Fruit fly (Drosophila melanogaster): ENCODE results near the gene chas.

chas gene

DNA sequence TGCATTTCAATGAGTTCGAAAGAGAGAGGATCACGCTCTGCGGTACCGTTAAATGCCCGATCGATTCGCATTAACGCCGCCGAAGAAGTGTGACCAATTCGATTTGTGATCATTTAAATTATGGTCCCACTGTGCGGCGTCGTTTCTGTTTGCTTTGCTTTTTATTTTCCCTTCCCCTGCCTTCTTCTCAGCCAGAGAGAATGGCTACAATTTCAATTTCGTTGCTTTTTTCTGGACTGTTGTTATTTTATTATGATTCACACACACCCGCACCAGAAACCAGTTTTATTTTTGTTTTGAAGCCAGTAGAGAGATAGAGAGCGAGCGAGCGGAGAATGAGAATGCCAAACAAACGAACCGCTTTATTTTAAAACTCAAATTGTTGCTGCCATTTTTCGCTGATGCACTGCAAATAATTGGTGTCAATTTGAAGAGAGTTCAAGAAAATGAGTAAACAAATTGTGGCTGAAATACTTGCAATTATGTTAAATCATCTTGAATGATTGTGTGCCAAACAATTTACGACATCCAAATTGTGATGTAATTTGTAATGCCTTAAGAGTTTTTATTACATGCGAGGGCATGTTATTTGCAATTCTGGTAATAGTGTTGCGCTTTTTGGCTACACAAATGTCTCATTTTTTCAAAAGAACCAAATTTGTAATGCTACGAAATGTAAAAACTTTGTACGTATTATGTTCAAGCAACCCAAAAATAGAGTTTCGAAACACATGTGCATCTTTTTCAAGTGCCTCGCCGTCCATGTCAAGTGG is 44.2 kb upstream of the chas start (continued):
- peak; percentile 53 for TF ChIP-seq CG12391 (tag; optimal IDR thresholded peaks at IDR 0.05)
- TF ChIP-seq NC2α (GFP tag; optimal IDR thresholded peaks at IDR 0.05) = no peak
- no peak for TF ChIP-seq disco-r (GFP tag; optimal IDR thresholded peaks at IDR 0.05)
- TF ChIP-seq GATAe (GFP tag; conservative IDR thresholded peaks at IDR 0.05) = no peak
- no peak for TF ChIP-seq schlank (tag; optimal IDR thresholded peaks at IDR 0.05)
- TF ChIP-seq CG17829 (tag; optimal IDR thresholded peaks at IDR 0.05) = peak; percentile 40
- TF ChIP-seq CG18011 (GFP tag; optimal IDR thresholded peaks at IDR 0.05) = no peak
- TF ChIP-seq Rx (GFP tag; IDR thresholded peaks at IDR 0.05) = no peak
- no peak for TF ChIP-seq CG8359 (GFP tag; optimal IDR thresholded peaks at IDR 0.05; ENCODE audit: borderline replicate concordance)
- TF ChIP-seq MBD-R2 (GFP tag; IDR thresholded peaks at IDR 0.05) = no peak
- no peak for TF ChIP-seq Nf-YC (tag; optimal IDR thresholded peaks at IDR 0.05)
- TF ChIP-seq az2 (GFP tag; optimal IDR thresholded peaks at IDR 0.05) = peak; percentile 43
- TF ChIP-seq CG9727 (GFP tag; optimal IDR thresholded peaks at IDR 0.05) = peak; percentile 15
- no peak for TF ChIP-seq CG17568 (GFP tag; optimal IDR thresholded peaks at IDR 0.05)
- TF ChIP-seq ara (GFP tag; IDR thresholded peaks at IDR 0.05) = no peak
- no peak for TF ChIP-seq jumu (GFP tag; optimal IDR thresholded peaks at IDR 0.05)
- peak; percentile 49 for TF ChIP-seq Sox100B (GFP tag; optimal IDR thresholded peaks at IDR 0.05)
- TF ChIP-seq Gug (GFP tag; IDR thresholded peaks at IDR 0.05) = no peak
- TF ChIP-seq sug (tag; optimal IDR thresholded peaks at IDR 0.05) = no peak
- TF ChIP-seq CG6813 (GFP tag; optimal IDR thresholded peaks at IDR 0.05) = no peak
- TF ChIP-seq CG4730 (GFP tag; IDR thresholded peaks at IDR 0.05) = no peak
- 0 out of 3 replicates have a peak, but pooled peaks have one; percentile 52 for TF ChIP-seq CG34224 (GFP tag; IDR thresholded peaks at IDR 0.05; ENCODE audit: partially characterized antibody)
- TF ChIP-seq gsb (GFP tag; IDR thresholded peaks at IDR 0.05) = no peak
- no peak for TF ChIP-seq Hmx (GFP tag; optimal IDR thresholded peaks at IDR 0.05)
- no peak for TF ChIP-seq CG17612 (GFP tag; IDR thresholded peaks at IDR 0.05)
- no peak for TF ChIP-seq usp (GFP tag; optimal IDR thresholded peaks at IDR 0.05)
- TF ChIP-seq hb (GFP tag; IDR thresholded peaks at IDR 0.05; ENCODE audit: partially characterized antibody) = no peak
- TF ChIP-seq CG17186 (GFP tag; optimal IDR thresholded peaks at IDR 0.05) = no peak
- TF ChIP-seq onecut (GFP tag; IDR thresholded peaks at IDR 0.05) = no peak
- TF ChIP-seq chinmo (GFP tag; IDR thresholded peaks at IDR 0.05; ENCODE audit: partially characterized antibody) = no peak
- 0 out of 3 replicates have a peak, but pooled peaks have one; percentile 24 for TF ChIP-seq otp (GFP tag; IDR thresholded peaks at IDR 0.05)
- TF ChIP-seq CG18764 (GFP tag; optimal IDR thresholded peaks at IDR 0.05) = peak; percentile 29
- TF ChIP-seq pzg (GFP tag; optimal IDR thresholded peaks at IDR 0.05) = no peak
- no peak for TF ChIP-seq grn (GFP tag; optimal IDR thresholded peaks at IDR 0.05)
- TF ChIP-seq zen2 (GFP tag; IDR thresholded peaks at IDR 0.05; ENCODE audit: partially characterized antibody) = 0 out of 3 replicates have a peak, but pooled peaks have one; percentile 11
- no peak for TF ChIP-seq jigr1 (GFP tag; IDR thresholded peaks at IDR 0.05)
- TF ChIP-seq B-H2 (GFP tag; optimal IDR thresholded peaks at IDR 0.05) = no peak
- no peak for TF ChIP-seq Mrtf (GFP tag; IDR thresholded peaks at IDR 0.05)
- no peak for TF ChIP-seq MTF-1 (GFP tag; optimal IDR thresholded peaks at IDR 0.05; ENCODE audit: borderline replicate concordance)
- no peak for TF ChIP-seq CG13894 (tag; optimal IDR thresholded peaks at IDR 0.05)
- TF ChIP-seq Xrp1 (GFP tag; IDR thresholded peaks at IDR 0.05) = peak; percentile 42; the same call in 1 of the 2 replicates
- peak; percentile 60 for TF ChIP-seq nmo (GFP tag; optimal IDR thresholded peaks at IDR 0.05)
- TF ChIP-seq grau (tag; optimal IDR thresholded peaks at IDR 0.05) = peak; percentile 53
- TF ChIP-seq unpg (GFP tag; optimal IDR thresholded peaks at IDR 0.05) = peak; percentile 41
- TF ChIP-seq CG8089 (GFP tag; optimal IDR thresholded peaks at IDR 0.05) = peak; percentile 22
- no peak for TF ChIP-seq Usf (GFP tag; optimal IDR thresholded peaks at IDR 0.05)
- no peak for TF ChIP-seq CG11247 (GFP tag; IDR thresholded peaks at IDR 0.05)
- TF ChIP-seq trem (tag; optimal IDR thresholded peaks at IDR 0.05) = peak; percentile 21
- TF ChIP-seq gce (GFP tag; IDR thresholded peaks at IDR 0.05) = 0 out of 3 replicates have a peak, but pooled peaks have one; percentile 30

Measured in whole organism, embryonic.